Worm (Caenorhabditis elegans): Measurements from ENCODE around the gene ccch-1.

DNA sequence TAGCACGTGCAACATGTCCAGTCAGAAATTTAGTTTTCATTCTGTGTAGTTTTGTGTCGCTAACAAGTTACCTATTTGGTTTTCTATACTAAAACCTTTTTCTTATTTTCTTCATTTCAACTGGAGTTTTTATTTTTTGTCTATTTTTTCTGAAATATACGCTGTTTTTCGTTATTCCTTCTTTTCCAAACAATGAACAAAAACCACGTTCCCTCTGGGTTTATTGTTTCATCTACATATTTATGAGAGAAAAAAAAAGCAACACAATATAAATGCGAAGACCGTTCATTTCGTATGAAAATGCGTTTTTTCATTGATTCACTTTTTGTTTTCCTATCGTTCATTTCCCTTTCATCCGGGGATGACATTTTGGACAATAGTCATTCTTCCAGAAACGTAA lies 48.2 kb upstream of the ccch-1 start, which contains the start of gene T11F9.22:
- no peak for TF ChIP-seq ama-1 (optimal IDR thresholded peaks at IDR 0.05)
- TF ChIP-seq tra-4 (tag; optimal IDR thresholded peaks at IDR 0.05), result no peak
- TF ChIP-seq scrt-1 (GFP tag; IDR thresholded peaks at IDR 0.05), result no peak
- TF ChIP-seq F13C5.2 (tag; optimal IDR thresholded peaks at IDR 0.05), result no peak
- no peak for TF ChIP-seq hnd-1 (tag; optimal IDR thresholded peaks at IDR 0.05)
- TF ChIP-seq hmbx-1 (tag; optimal IDR thresholded peaks at IDR 0.05), result no peak
- TF ChIP-seq ceh-36 (tag; optimal IDR thresholded peaks at IDR 0.05), result no peak
- no peak for TF ChIP-seq sea-1 (GFP tag; conservative IDR thresholded peaks at IDR 0.05)
- no peak for TF ChIP-seq B0310.2 (tag; optimal IDR thresholded peaks at IDR 0.05)
- TF ChIP-seq pes-1 (GFP tag; IDR thresholded peaks at IDR 0.05), result no peak
- TF ChIP-seq flt-1 (GFP tag; IDR thresholded peaks at IDR 0.05), result no peak
- TF ChIP-seq aly-1 (tag; optimal IDR thresholded peaks at IDR 0.05), result no peak
- no peak for TF ChIP-seq tbx-11 (GFP tag; IDR thresholded peaks at IDR 0.05)
- TF ChIP-seq ceh-13 (GFP tag; optimal IDR thresholded peaks at IDR 0.05), result no peak
